Worm (Caenorhabditis elegans): ENCODE measurements around the gene zmp-1.

DNA sequence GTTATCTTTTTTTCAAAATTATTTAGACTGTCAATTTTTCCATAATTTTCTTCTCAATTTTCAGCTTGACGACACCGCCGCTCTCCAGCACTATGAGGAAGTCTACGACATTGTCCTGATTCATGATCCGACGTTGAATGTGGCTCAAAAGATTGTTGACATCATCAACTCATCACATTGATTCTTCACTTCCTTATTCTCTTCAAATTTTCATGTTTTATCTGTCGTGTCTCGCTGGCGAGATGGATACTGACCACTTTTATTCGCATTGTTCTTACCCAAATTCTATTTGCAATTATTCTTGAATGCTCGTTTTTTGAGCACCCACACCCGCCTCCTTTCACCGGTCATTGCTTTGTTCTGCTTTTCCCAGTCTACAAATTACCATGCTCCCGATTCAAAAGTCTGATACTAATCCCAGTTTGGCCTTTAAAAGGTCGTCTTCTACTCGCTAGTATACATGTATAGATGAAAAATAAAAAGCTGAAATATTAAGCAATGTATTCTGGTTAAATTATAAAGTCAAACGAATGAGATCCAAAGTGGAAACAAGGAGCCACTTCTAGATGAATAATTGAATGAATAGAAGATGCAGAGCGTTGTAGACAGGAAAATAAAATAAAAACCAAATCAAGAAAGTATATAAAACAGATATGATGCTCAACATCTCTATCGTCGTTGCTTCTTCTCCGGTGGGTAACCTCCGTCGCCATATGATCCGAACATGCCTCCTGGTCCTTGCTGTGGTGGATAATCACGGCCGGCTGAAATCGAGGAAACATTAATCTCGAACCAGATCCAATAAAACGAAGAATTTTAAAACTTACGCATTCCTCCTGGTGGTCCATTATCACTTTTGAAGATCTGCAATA is 20.5 kb upstream of the zmp-1 start:
- TF ChIP-seq him-1 (tag; optimal IDR thresholded peaks at IDR 0.05) (peak; percentile 76), nhr-90 (tag; optimal IDR thresholded peaks at IDR 0.05) (no peak)

Data from whole organism, young adult.